Worm (Caenorhabditis elegans) whole organism, L4 larva: ENCODE measurements around the gene Y39E4B.13.

Experiments used
- D1046.2 ChIP-seq: fragments of 200-800 bp; sonication (Bioruptor generic); IDR thresholded peaks from 2 replicates; pipeline ENCODE4 v1.3.6; 2022; ENCODE audit warnings: missing genetic modification characterization, missing compliant biosample characterization
- F49E8.2 ChIP-seq: sonication (generic microtip); optimal IDR thresholded peaks from 2 replicates; lab custom pipeline; 2016; ENCODE audit warnings: missing compliant biosample characterization, mild to moderate bottlenecking, missing genetic modification characterization, borderline replicate concordance
- R02D3.7 ChIP-seq: fragments of 150-350 bp; sonication (generic microtip); optimal IDR thresholded peaks from 3 replicates; lab custom pipeline; 2014; ENCODE audit warnings: missing biosample characterization, missing genetic modification characterization
- Y75B8A.6 ChIP-seq: fragments of 200-800 bp; sonication (Bioruptor generic); IDR thresholded peaks from 2 replicates; pipeline ENCODE4 v1.3.6; 2022; ENCODE audit warnings: missing genetic modification reagents, missing genetic modification characterization, missing compliant biosample characterization
- ZK337.2 ChIP-seq: fragments of 200-800 bp; sonication (Bioruptor generic); IDR thresholded peaks from 2 replicates; pipeline ENCODE4 v1.3.6; 2022; ENCODE audit warnings: missing genetic modification reagents, missing genetic modification characterization, missing compliant biosample characterization
- ZK546.5 ChIP-seq, 2 experiments: sonication (generic microtip); optimal IDR thresholded peaks; 2 replicates each; lab custom pipeline; 2017; ENCODE audit warnings: missing biosample characterization in 2 of 2, missing genetic modification characterization in 2 of 2
- aha-1 ChIP-seq: fragments of 150-350 bp; peaks from one replicate; lab custom pipeline; 2014; ENCODE audit warnings: missing biosample characterization, missing genetic modification characterization
- aly-2 ChIP-seq: sonication (generic microtip); optimal IDR thresholded peaks from 2 replicates; lab custom pipeline; 2018; ENCODE audit warnings: missing biosample characterization, missing genetic modification characterization
- ama-1 ChIP-seq: fragments of 150-350 bp; optimal IDR thresholded peaks from 2 replicates; lab custom pipeline; 2014; ENCODE audit warnings: inconsistent platforms, mixed read lengths
- ceh-20 ChIP-seq: fragments of 200-800 bp; sonication (Bioruptor generic); IDR thresholded peaks from 2 replicates; pipeline ENCODE4 v1.3.6; 2022; ENCODE audit warnings: missing genetic modification reagents, missing genetic modification characterization, missing compliant biosample characterization
- ceh-44 ChIP-seq: fragments of 200-800 bp; sonication (Bioruptor generic); IDR thresholded peaks from 2 replicates; pipeline ENCODE4 v1.3.6; 2022; ENCODE audit warnings: missing genetic modification reagents, missing genetic modification characterization, missing compliant biosample characterization
- ces-1 ChIP-seq: fragments of 150-350 bp; sonication (generic microtip); optimal IDR thresholded peaks from 4 replicates; lab custom pipeline; 2014; ENCODE audit warnings: missing biosample characterization, missing genetic modification reagents, missing genetic modification characterization
- ctbp-1 ChIP-seq: fragments of 200-800 bp; sonication (Bioruptor generic); IDR thresholded peaks from 2 replicates; pipeline ENCODE4 v1.3.6; 2022; ENCODE audit warnings: missing genetic modification reagents, missing genetic modification characterization, missing compliant biosample characterization
- daf-19 ChIP-seq: fragments of 200-800 bp; sonication (Bioruptor generic); conservative IDR thresholded peaks from 2 replicates; pipeline ENCODE4 v1.3.6; 2022; ENCODE audit warnings: missing genetic modification characterization, missing compliant biosample characterization
- daf-8 ChIP-seq: fragments of 200-800 bp; sonication (Bioruptor generic); IDR thresholded peaks from 2 replicates; pipeline ENCODE4 v1.3.6; 2022; ENCODE audit warnings: missing genetic modification characterization, missing compliant biosample characterization
- dpl-1 ChIP-seq: fragments of 150-350 bp; optimal IDR thresholded peaks from 2 replicates; lab custom pipeline; 2014; ENCODE audit warnings: missing biosample characterization, missing genetic modification reagents, missing genetic modification characterization
- dve-1 ChIP-seq: sonication (generic microtip); optimal IDR thresholded peaks from 2 replicates; lab custom pipeline; 2017; ENCODE audit warnings: antibody characterized with exemption, mild to moderate bottlenecking, missing genetic modification characterization, missing compliant biosample characterization; ENCODE audit not compliant: insufficient read depth
- egl-27 ChIP-seq: sonication (generic microtip); optimal IDR thresholded peaks from 3 replicates; lab custom pipeline; 2017; ENCODE audit warnings: missing biosample characterization, missing genetic modification reagents, missing genetic modification characterization
- gei-8 ChIP-seq: fragments of 200-800 bp; sonication (Bioruptor generic); optimal IDR thresholded peaks from 2 replicates; lab custom pipeline; 2018; ENCODE audit warnings: mild to moderate bottlenecking, missing genetic modification characterization, missing compliant biosample characterization
- hlh-11 ChIP-seq: fragments of 200-800 bp; sonication (Bioruptor generic); optimal IDR thresholded peaks from 2 replicates; lab custom pipeline; 2018; ENCODE audit warnings: mild to moderate bottlenecking, missing genetic modification characterization, missing compliant biosample characterization
- hlh-30 ChIP-seq: sonication (generic microtip); optimal IDR thresholded peaks from 2 replicates; lab custom pipeline; 2017; ENCODE audit warnings: antibody characterized with exemption, mild to moderate bottlenecking, missing genetic modification characterization, missing compliant biosample characterization; ENCODE audit not compliant: insufficient read depth
- jun-1 ChIP-seq: fragments of 150-350 bp; optimal IDR thresholded peaks from 2 replicates; lab custom pipeline; 2014; ENCODE audit warnings: missing biosample characterization, missing genetic modification reagents, missing genetic modification characterization
- lim-7 ChIP-seq: fragments of 200-800 bp; sonication (Bioruptor generic); IDR thresholded peaks from 2 replicates; pipeline ENCODE4 v1.3.6; 2022; ENCODE audit warnings: missing genetic modification characterization, missing compliant biosample characterization
- lin-1 ChIP-seq: fragments of 200-800 bp; sonication (Bioruptor generic); IDR thresholded peaks from 2 replicates; pipeline ENCODE4 v1.3.6; 2022; ENCODE audit warnings: missing genetic modification reagents, missing genetic modification characterization, missing compliant biosample characterization
- lin-39 ChIP-seq: fragments of 150-350 bp; optimal IDR thresholded peaks from 2 replicates; lab custom pipeline; 2014; ENCODE audit warnings: missing biosample characterization, missing genetic modification reagents, missing genetic modification characterization
- lsy-2 ChIP-seq, 2 experiments: fragments of 150-350 bp in 1 of 2; sonication (generic microtip) in 1 of 2; optimal IDR thresholded peaks; 2 replicates each; lab custom pipeline; 2014 to 2017; ENCODE audit warnings: missing biosample characterization in 2 of 2, missing genetic modification characterization in 2 of 2
- madf-5 ChIP-seq, 2 experiments: fragments of 200-800 bp; sonication (Bioruptor generic); IDR thresholded peaks; 2 replicates each; pipeline ENCODE4 v1.3.6; 2022; ENCODE audit warnings: missing compliant biosample characterization in 2 of 2, missing genetic modification characterization in 2 of 2
- madf-9 ChIP-seq: fragments of 200-800 bp; sonication (Bioruptor generic); conservative IDR thresholded peaks from 2 replicates; pipeline ENCODE4 v1.3.6; 2022; ENCODE audit warnings: missing genetic modification reagents, missing genetic modification characterization, missing compliant biosample characterization
- mdl-1 ChIP-seq, 2 experiments: fragments of 150-350 bp in 1 of 2; sonication (generic microtip) in 1 of 2; optimal IDR thresholded peaks; 2 replicates each; lab custom pipeline; 2014 to 2017; ENCODE audit warnings: missing biosample characterization in 2 of 2, missing genetic modification characterization in 2 of 2
- mdt-29 ChIP-seq: fragments of 200-800 bp; sonication (Bioruptor generic); IDR thresholded peaks from 2 replicates; pipeline ENCODE4 v1.3.6; 2022; ENCODE audit warnings: missing genetic modification reagents, missing genetic modification characterization, missing compliant biosample characterization
- mep-1 ChIP-seq: fragments of 150-350 bp; sonication (generic microtip); optimal IDR thresholded peaks from 3 replicates; lab custom pipeline; 2014; ENCODE audit warnings: missing biosample characterization, missing genetic modification characterization
- mxl-2 ChIP-seq: fragments of 200-800 bp; sonication (Bioruptor generic); conservative IDR thresholded peaks from 2 replicates; pipeline ENCODE4 v1.3.6; 2022; ENCODE audit warnings: missing genetic modification reagents, missing genetic modification characterization, missing compliant biosample characterization
- mxl-3 ChIP-seq: fragments of 200-800 bp; sonication (Bioruptor generic); optimal IDR thresholded peaks from 2 replicates; lab custom pipeline; 2018; ENCODE audit warnings: mild to moderate bottlenecking, missing genetic modification characterization, missing compliant biosample characterization
- nhr-11 ChIP-seq: fragments of 150-350 bp; optimal IDR thresholded peaks from 2 replicates; lab custom pipeline; 2014; ENCODE audit warnings: missing biosample characterization, missing genetic modification characterization
- nhr-28 ChIP-seq: fragments of 150-350 bp; optimal IDR thresholded peaks from 2 replicates; lab custom pipeline; 2014; ENCODE audit warnings: missing biosample characterization, missing genetic modification characterization
- nhr-42 ChIP-seq: fragments of 200-800 bp; sonication (Bioruptor generic); IDR thresholded peaks from 2 replicates; pipeline ENCODE4 v1.3.6; 2022; ENCODE audit warnings: missing genetic modification characterization, missing compliant biosample characterization
- pqm-1 ChIP-seq: sonication (generic microtip); optimal IDR thresholded peaks from 2 replicates; lab custom pipeline; 2017; ENCODE audit warnings: missing biosample characterization, missing genetic modification characterization
- sdz-12 ChIP-seq: fragments of 200-800 bp; sonication (Bioruptor generic); optimal IDR thresholded peaks from 2 replicates; lab custom pipeline; 2018; ENCODE audit warnings: mild to moderate bottlenecking, missing genetic modification characterization, missing compliant biosample characterization
- skn-1 ChIP-seq: fragments of 150-350 bp; optimal IDR thresholded peaks from 2 replicates; lab custom pipeline; 2014; ENCODE audit warnings: missing biosample characterization, missing genetic modification characterization
- snpc-4 ChIP-seq: fragments of 150-350 bp; optimal IDR thresholded peaks from 2 replicates; lab custom pipeline; 2014; ENCODE audit warnings: missing biosample characterization, missing genetic modification characterization
- spr-3 ChIP-seq: fragments of 200-800 bp; sonication (Bioruptor generic); optimal IDR thresholded peaks from 2 replicates; lab custom pipeline; 2018; ENCODE audit warnings: mild to moderate bottlenecking, missing genetic modification characterization, missing compliant biosample characterization
- tag-97 ChIP-seq: fragments of 200-800 bp; sonication (Bioruptor generic); IDR thresholded peaks from 2 replicates; pipeline ENCODE4 v1.3.6; 2022; ENCODE audit warnings: missing genetic modification characterization, missing compliant biosample characterization
- tra-1 ChIP-seq: fragments of 200-800 bp; sonication (Bioruptor generic); IDR thresholded peaks from 2 replicates; pipeline ENCODE4 v1.3.6; 2022; ENCODE audit warnings: missing genetic modification reagents, missing genetic modification characterization, missing compliant biosample characterization
- unc-39 ChIP-seq: sonication (generic microtip); optimal IDR thresholded peaks from 2 replicates; lab custom pipeline; 2017; ENCODE audit warnings: missing biosample characterization, missing genetic modification characterization
- zfp-2 ChIP-seq: sonication (generic microtip); optimal IDR thresholded peaks from 2 replicates; lab custom pipeline; 2016; ENCODE audit warnings: mild to moderate bottlenecking, missing genetic modification characterization, missing compliant biosample characterization

Y39E4B.13 gene

ce11 chrIII:13062414-13062965 is 28.4 kb upstream of the Y39E4B.13 start (continued):
- TF ChIP-seq jun-1 (tag; lab: Kevin White, UChicago) (peak; percentile 88), ZK337.2 (no peak; the same call in 1 of the 2 replicates), madf-5 (GFP tag; IDR thresholded peaks at IDR 0.05; lab: Robert Waterston, UW) (no peak), R02D3.7 (no peak), Y75B8A.6 (GFP tag; lab: Robert Waterston, UW) (no peak), zfp-2 (tag; lab: Kevin White, UChicago) (peak; percentile 6), ama-1 (lab: Kevin White, UChicago) (no peak), ces-1 (GFP tag; lab: Kevin White, UChicago) (peak; percentile 51), mxl-2 (0 out of 2 replicates have a peak, but pooled peaks have one; percentile 46), daf-8 (GFP tag; lab: Robert Waterston, UW) (no peak), lim-7 (GFP tag; lab: Robert Waterston, UW) (peak; percentile 19; the same call in 1 of the 2 replicates), ZK546.5 (tag; optimal IDR thresholded peaks at IDR 0.05; lab: Kevin White, UChicago) (no peak), pqm-1 (tag; lab: Kevin White, UChicago) (peak; percentile 33), skn-1 (tag; lab: Kevin White, UChicago) (no peak), aha-1 (peak; percentile 99), unc-39 (tag; lab: Kevin White, UChicago) (peak; percentile 35), ctbp-1 (GFP tag; lab: Robert Waterston, UW) (peak; percentile 93), aly-2 (no peak), spr-3 (GFP tag; lab: Kevin White, UChicago) (peak; percentile 22), hlh-11 (tag; lab: Kevin White, UChicago) (peak; percentile 98), madf-9 (GFP tag; lab: Robert Waterston, UW) (0 out of 2 replicates have a peak, but pooled peaks have one; percentile 54), gei-8 (GFP tag; lab: Kevin White, UChicago) (peak; percentile 37), tag-97 (GFP tag; lab: Robert Waterston, UW) (no peak), ceh-20 (GFP tag; lab: Robert Waterston, UW) (peak; percentile 89), F49E8.2 (tag; lab: Kevin White, UChicago) (no peak), snpc-4 (tag; lab: Kevin White, UChicago) (peak; percentile 28), dpl-1 (peak; percentile 64), mxl-3 (GFP tag; lab: Kevin White, UChicago) (peak; percentile 94)

ce11 chrIII:13062989-13063388 is 27.9 kb upstream of the Y39E4B.13 start:
- TF ChIP-seq mep-1 (tag; lab: Kevin White, UChicago) (no peak), ZK337.2 (no peak), dpl-1 (no peak), sdz-12 (GFP tag; lab: Kevin White, UChicago) (no peak), D1046.2 (no peak), ceh-44 (no peak), Y75B8A.6 (GFP tag; lab: Robert Waterston, UW) (no peak), daf-19 (no peak)
- TF ChIP-seq, all 104 proteins: peak for 0

ce11 chrIII:13064213-13065184 is 26.4 kb upstream of the Y39E4B.13 start:
- TF ChIP-seq madf-9 (GFP tag; lab: Robert Waterston, UW) = no peak
- TF ChIP-seq nhr-11 = peak; percentile 15
- TF ChIP-seq mep-1 (tag; lab: Kevin White, UChicago) = peak; percentile 22
- TF ChIP-seq nhr-28 (tag; lab: Kevin White, UChicago) = peak; percentile 11
- TF ChIP-seq jun-1 (tag; lab: Kevin White, UChicago) = no peak
- peak; percentile 7 for TF ChIP-seq dve-1 (tag; lab: Kevin White, UChicago)
- TF ChIP-seq hlh-30 (tag; lab: Kevin White, UChicago) = peak; percentile 89
- TF ChIP-seq D1046.2 = no peak
- no peak for TF ChIP-seq nhr-42 (GFP tag; lab: Robert Waterston, UW)
- TF ChIP-seq tra-1 = 0 out of 2 replicates have a peak, but pooled peaks have one; percentile 8
- 0 out of 2 replicates have a peak, but pooled peaks have one; percentile 48 for TF ChIP-seq lin-1 (GFP tag; lab: Robert Waterston, UW)
- TF ChIP-seq aha-1 = peak; percentile 75
- peak in 1 of 2 experiments; percentile 20 for TF ChIP-seq mdl-1 (tag; optimal IDR thresholded peaks at IDR 0.05; lab: Kevin White, UChicago)
- TF ChIP-seq lsy-2 (tag; optimal IDR thresholded peaks at IDR 0.05; lab: Kevin White, UChicago) = peak in 1 of 2 experiments; percentile 36
- no peak for TF ChIP-seq lin-39 (tag; lab: Kevin White, UChicago)
- TF ChIP-seq mdt-29 (GFP tag; lab: Robert Waterston, UW) = no peak
- TF ChIP-seq egl-27 (tag; lab: Kevin White, UChicago) = no peak
